Fruit fly (Drosophila melanogaster) whole organism, adult: Measurements from ENCODE around the gene Pp1-87B.

ENCODE experiments used
- CG11617 ChIP-seq: fragments of 200-800 bp; sonication (Bioruptor generic); optimal IDR thresholded peaks from 2 replicates; lab custom pipeline; 2017; ENCODE audit warnings: mild to moderate bottlenecking, missing biosample characterization, missing genetic modification reagents, missing genetic modification characterization
- CG12768 ChIP-seq: fragments of 200-800 bp; sonication (Bioruptor generic); optimal IDR thresholded peaks from 2 replicates; lab custom pipeline; 2017; ENCODE audit warnings: missing biosample characterization, missing genetic modification characterization, mild to moderate bottlenecking, moderate library complexity, missing genetic modification reagents
- CG14711 ChIP-seq: fragments of 200-800 bp; sonication (Bioruptor generic); optimal IDR thresholded peaks from 2 replicates; lab custom pipeline; 2018; ENCODE audit warnings: missing biosample characterization, mild to moderate bottlenecking, missing genetic modification characterization, moderate library complexity
- CG1620 ChIP-seq: fragments of 200-800 bp; sonication (Bioruptor generic); optimal IDR thresholded peaks from 2 replicates; lab custom pipeline; 2016; ENCODE audit warnings: missing biosample characterization, missing genetic modification characterization
- CG33017 ChIP-seq: fragments of 200-800 bp; sonication (Bioruptor generic); optimal IDR thresholded peaks from 2 replicates; lab custom pipeline; 2018; ENCODE audit warnings: missing biosample characterization, mild to moderate bottlenecking, missing genetic modification characterization, moderate library complexity
- CG5204 ChIP-seq: fragments of 200-800 bp; sonication (Bioruptor generic); optimal IDR thresholded peaks from 2 replicates; lab custom pipeline; 2016; ENCODE audit warnings: missing biosample characterization, missing genetic modification characterization
- CG7045 ChIP-seq: fragments of 200-800 bp; sonication (Bioruptor generic); optimal IDR thresholded peaks from 2 replicates; lab custom pipeline; 2017; ENCODE audit warnings: missing biosample characterization, mild to moderate bottlenecking, missing genetic modification characterization
- CG7101 ChIP-seq: fragments of 200-800 bp; sonication (Bioruptor generic); optimal IDR thresholded peaks from 2 replicates; lab custom pipeline; 2018; ENCODE audit warnings: missing biosample characterization, mild to moderate bottlenecking, missing genetic modification characterization, moderate library complexity
- Clk ChIP-seq: fragments of 200-800 bp; sonication (Bioruptor generic); optimal IDR thresholded peaks from 2 replicates; lab custom pipeline; 2017; ENCODE audit warnings: missing biosample characterization, missing genetic modification characterization
- Crg-1 ChIP-seq: fragments of 200-800 bp; sonication (Bioruptor generic); optimal IDR thresholded peaks from 2 replicates; lab custom pipeline; 2016; ENCODE audit warnings: missing biosample characterization, missing genetic modification characterization
- Hr96 ChIP-seq: fragments of 200-800 bp; sonication (Bioruptor generic); optimal IDR thresholded peaks from 2 replicates; lab custom pipeline; 2016; ENCODE audit warnings: missing biosample characterization, missing genetic modification characterization
- Mnt ChIP-seq: fragments of 200-800 bp; sonication (Bioruptor generic); optimal IDR thresholded peaks from 2 replicates; lab custom pipeline; 2016; ENCODE audit warnings: missing biosample characterization, mild to moderate bottlenecking, missing genetic modification characterization
- bab1 ChIP-seq: fragments of 200-800 bp; sonication (Bioruptor generic); optimal IDR thresholded peaks from 3 replicates; lab custom pipeline; 2019; ENCODE audit warnings: missing biosample characterization, mild to moderate bottlenecking, missing genetic modification characterization, moderate library complexity
- cic ChIP-seq: fragments of 200-800 bp; sonication (Bioruptor generic); optimal IDR thresholded peaks from 2 replicates; lab custom pipeline; 2017; ENCODE audit warnings: missing biosample characterization, mild to moderate bottlenecking, missing genetic modification characterization, moderate library complexity
- cnc ChIP-seq, 2 experiments: fragments of >200 bp; optimal IDR thresholded peaks; 2 replicates each; lab custom pipeline; 2017
- kay ChIP-seq: fragments of 200-800 bp; sonication (Bioruptor generic); peaks from one replicate; lab custom pipeline; 2016; ENCODE audit warnings: missing biosample characterization, missing genetic modification characterization, borderline replicate concordance
- ovo ChIP-seq: fragments of 200-800 bp; sonication (Bioruptor generic); optimal IDR thresholded peaks from 2 replicates; lab custom pipeline; 2016; ENCODE audit warnings: missing biosample characterization, missing genetic modification characterization
- pad ChIP-seq: fragments of 200-800 bp; sonication (Bioruptor generic); optimal IDR thresholded peaks from 3 replicates; lab custom pipeline; 2017; ENCODE audit warnings: missing biosample characterization, missing genetic modification characterization, mild to moderate bottlenecking, moderate library complexity, missing genetic modification reagents
- tj ChIP-seq: fragments of 200-800 bp; sonication (Bioruptor generic); optimal IDR thresholded peaks from 3 replicates; lab custom pipeline; 2017; ENCODE audit warnings: missing biosample characterization, mild to moderate bottlenecking, missing genetic modification characterization, moderate library complexity
- toe ChIP-seq: fragments of 200-800 bp; sonication (Bioruptor generic); optimal IDR thresholded peaks from 2 replicates; lab custom pipeline; 2016; ENCODE audit warnings: missing biosample characterization, missing genetic modification characterization

Pp1-87B gene

dm6 chr3R:12448344-12448743, 22.6 kb upstream of the Pp1-87B start:
- TF ChIP-seq CG1620 (no peak), CG7045 (GFP tag; lab: Kevin White, UChicago) (no peak), CG14711 (no peak), CG7101 (tag; lab: Kevin White, UChicago) (no peak), CG12768 (GFP tag; lab: Kevin White, UChicago) (no peak), Crg-1 (no peak), CG33017 (tag; lab: Kevin White, UChicago) (no peak), CG11617 (GFP tag; lab: Kevin White, UChicago) (no peak), kay (GFP tag; lab: Kevin White, UChicago) (no peak), cic (GFP tag; lab: Kevin White, UChicago) (no peak), Mnt (GFP tag; lab: Kevin White, UChicago) (no peak), CG5204 (GFP tag; lab: Kevin White, UChicago) (no peak), ovo (no peak), tj (GFP tag; lab: Kevin White, UChicago) (no peak), toe (GFP tag; lab: Kevin White, UChicago) (no peak), bab1 (GFP tag; lab: Kevin White, UChicago) (no peak), Hr96 (no peak)

dm6 chr3R:12447353-12447752, 21.6 kb upstream of the Pp1-87B start, which contains the start of gene vrs:
Gene vrs, plus strand, starts transcription at chr3R:12447653.
- TF ChIP-seq CG12768 (GFP tag; lab: Kevin White, UChicago) (no peak), pad (no peak)

- TF ChIP-seq CG5204 (GFP tag; lab: Kevin White, UChicago) (no peak), CG12768 (GFP tag; lab: Kevin White, UChicago) (no peak), cic (GFP tag; lab: Kevin White, UChicago) (no peak)
Observed at dm6 chr3R:12445468-12445867, 19.8 kb upstream of the Pp1-87B start.

dm6 chr3R:12443769-12444168, 18.1 kb upstream of the Pp1-87B start:
- TF ChIP-seq tj (GFP tag; lab: Kevin White, UChicago) (peak; percentile 74), CG7045 (GFP tag; lab: Kevin White, UChicago) (no peak)

dm6 chr3R:12442601-12443533, 17.1 kb upstream of the Pp1-87B start:
- TF ChIP-seq Hr96 (peak; percentile 65), pad (peak; percentile 51), CG7045 (GFP tag; lab: Kevin White, UChicago) (peak; percentile 78), toe (GFP tag; lab: Kevin White, UChicago) (peak; percentile 37), CG12768 (GFP tag; lab: Kevin White, UChicago) (no peak), CG33017 (tag; lab: Kevin White, UChicago) (peak; percentile 82), Mnt (GFP tag; lab: Kevin White, UChicago) (peak; percentile 47), Crg-1 (no peak), CG5204 (GFP tag; lab: Kevin White, UChicago) (no peak), ovo (peak; percentile 59), CG11617 (GFP tag; lab: Kevin White, UChicago) (peak; percentile 71), CG14711 (peak; percentile 81), Clk (GFP tag; lab: Kevin White, UChicago) (no peak), bab1 (GFP tag; lab: Kevin White, UChicago) (peak; percentile 85), CG7101 (tag; lab: Kevin White, UChicago) (peak; percentile 85), kay (GFP tag; lab: Kevin White, UChicago) (peak; percentile 77), CG1620 (peak; percentile 48), cic (GFP tag; lab: Kevin White, UChicago) (no peak), cnc (optimal IDR thresholded peaks at IDR 0.05; lab: Kevin White, UChicago) (no peak), tj (GFP tag; lab: Kevin White, UChicago) (peak; percentile 83)

dm6 chr3R:12441008-12441606, 15.4 kb upstream of the Pp1-87B start:
- TF ChIP-seq Clk (GFP tag; lab: Kevin White, UChicago) (no peak), tj (GFP tag; lab: Kevin White, UChicago) (peak; percentile 37), cic (GFP tag; lab: Kevin White, UChicago) (peak; percentile 58), CG33017 (tag; lab: Kevin White, UChicago) (peak; percentile 38), CG7045 (GFP tag; lab: Kevin White, UChicago) (no peak), CG1620 (no peak), toe (GFP tag; lab: Kevin White, UChicago) (no peak), Mnt (GFP tag; lab: Kevin White, UChicago) (peak; percentile 64), bab1 (GFP tag; lab: Kevin White, UChicago) (peak; percentile 29), Hr96 (no peak), CG5204 (GFP tag; lab: Kevin White, UChicago) (no peak), Crg-1 (no peak), pad (peak; percentile 6), ovo (no peak), CG7101 (tag; lab: Kevin White, UChicago) (peak; percentile 45), CG14711 (no peak), cnc (optimal IDR thresholded peaks at IDR 0.05; lab: Kevin White, UChicago) (no peak), CG12768 (GFP tag; lab: Kevin White, UChicago) (peak; percentile 79), kay (GFP tag; lab: Kevin White, UChicago) (peak; percentile 53), CG11617 (GFP tag; lab: Kevin White, UChicago) (no peak)
